Worm (Caenorhabditis elegans) whole organism, L4/young adult: ENCODE data around the gene rig-6.

ENCODE experiments used
- W03F9.2 ChIP-seq: fragments of 150-350 bp; optimal IDR thresholded peaks from 2 replicates; lab custom pipeline; 2014; ENCODE audit warnings: missing biosample characterization, missing genetic modification characterization
- him-1 ChIP-seq: sonication (generic microtip); optimal IDR thresholded peaks from 2 replicates; lab custom pipeline; 2016; ENCODE audit warnings: missing genotype, missing genetic modification reagents, missing genetic modification characterization, missing compliant biosample characterization

DNA sequence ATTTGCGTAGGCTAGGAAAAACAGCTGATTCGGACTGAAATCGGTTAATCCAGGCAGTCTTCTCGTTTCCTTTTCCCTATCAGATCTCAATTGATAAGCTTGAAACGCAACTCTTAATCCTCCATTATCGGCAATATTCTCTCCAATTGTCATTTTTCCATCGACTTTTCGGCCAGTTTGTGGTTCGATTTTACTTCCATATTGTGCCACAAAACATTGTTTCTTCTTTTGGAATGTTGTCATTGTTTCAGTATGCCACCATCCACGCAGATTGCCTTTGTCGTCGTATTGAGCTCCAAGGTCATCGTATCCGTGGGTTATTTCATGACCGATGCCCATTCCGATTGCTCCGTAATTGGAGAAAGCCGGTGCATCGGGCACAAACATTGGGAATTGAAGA, 36.1 kb downstream of the rig-6 start:
- TF ChIP-seq him-1 (tag; lab: Kevin White, UChicago) = no peak
- TF ChIP-seq W03F9.2 = no peak
